Fruit fly (Drosophila melanogaster) whole organism, wandering third instar larva: Measurements from ENCODE around the gene scyl.
A peak's percentile ranks its signal among the peaks of the same experiment; 100 is the strongest.

Experiments used
- Abd-B ChIP-seq: fragments of >200 bp; optimal IDR thresholded peaks from 2 replicates; lab custom pipeline; 2017; ENCODE audit warnings: missing biosample characterization, missing genetic modification characterization
- CG32264 ChIP-seq: fragments of 200-800 bp; sonication (Bioruptor generic); optimal IDR thresholded peaks from 2 replicates; lab custom pipeline; 2016; ENCODE audit warnings: missing biosample characterization, missing genetic modification characterization
- CG9705 ChIP-seq: fragments of 200-800 bp; sonication (Bioruptor generic); optimal IDR thresholded peaks from 2 replicates; lab custom pipeline; 2018; ENCODE audit warnings: missing biosample characterization, mild to moderate bottlenecking, missing genetic modification characterization
- CrebA ChIP-seq: fragments of 200-800 bp; sonication (Bioruptor generic); optimal IDR thresholded peaks from 2 replicates; lab custom pipeline; 2016; ENCODE audit warnings: missing biosample characterization, mild to moderate bottlenecking, missing genetic modification characterization, borderline replicate concordance
- Dfd ChIP-seq: fragments of >200 bp; optimal IDR thresholded peaks from 2 replicates; lab custom pipeline; 2017; ENCODE audit warnings: missing biosample characterization, missing genetic modification characterization
- Dif ChIP-seq: fragments of 200-275, 200-300 bp; sonication (Bioruptor generic); optimal IDR thresholded peaks from 2 replicates; lab custom pipeline; 2018; ENCODE audit warnings: missing biosample characterization, missing genetic modification characterization; ENCODE audit not compliant: partially characterized antibody
- GATAd ChIP-seq: sonication (Bioruptor generic); optimal IDR thresholded peaks from 2 replicates; lab custom pipeline; 2016; ENCODE audit warnings: missing biosample characterization, missing genetic modification characterization
- HLH106 ChIP-seq: fragments of 200-800 bp; optimal IDR thresholded peaks from 3 replicates; lab custom pipeline; 2019; ENCODE audit warnings: missing biosample characterization, mild to moderate bottlenecking, missing genetic modification characterization, moderate library complexity
- Hnf4 ChIP-seq: fragments of 200-800 bp; sonication (Bioruptor generic); optimal IDR thresholded peaks from 2 replicates; lab custom pipeline; 2016; ENCODE audit warnings: missing biosample characterization, mild to moderate bottlenecking, missing genetic modification characterization
- Hr78 ChIP-seq: fragments of >200 bp; optimal IDR thresholded peaks from 2 replicates; lab custom pipeline; 2017; ENCODE audit warnings: missing biosample characterization, missing genetic modification characterization
- Hr83 ChIP-seq: fragments of 200-300 bp; sonication (Bioruptor generic); optimal IDR thresholded peaks from 2 replicates; lab custom pipeline; 2016; ENCODE audit warnings: missing biosample characterization, mild to moderate bottlenecking, missing genetic modification characterization, moderate library complexity; ENCODE audit not compliant: poor library complexity, severe bottlenecking
- Jra ChIP-seq: sonication (Bioruptor generic); optimal IDR thresholded peaks from 2 replicates; lab custom pipeline; 2016; ENCODE audit warnings: missing biosample characterization, missing genetic modification characterization
- Mio ChIP-seq: sonication (Bioruptor generic); optimal IDR thresholded peaks from 2 replicates; lab custom pipeline; 2016; ENCODE audit warnings: missing biosample characterization, missing genetic modification characterization
- Myc ChIP-seq: fragments of >200 bp; optimal IDR thresholded peaks from 2 replicates; lab custom pipeline; 2017
- OdsH ChIP-seq: fragments of 200-800 bp; sonication (Bioruptor generic); optimal IDR thresholded peaks from 2 replicates; lab custom pipeline; 2016; ENCODE audit warnings: missing biosample characterization, mild to moderate bottlenecking, missing genetic modification characterization
- Rel ChIP-seq, 2 experiments: fragments of 200-800 bp; sonication (Bioruptor generic) in 1 of 2; optimal IDR thresholded peaks; 2 replicates in 1 of 2; 3 replicates in 1 of 2; lab custom pipeline; 2016 to 2019; ENCODE audit warnings: mild to moderate bottlenecking in 2 of 2, missing biosample characterization in 2 of 2, missing genetic modification characterization in 2 of 2, moderate library complexity in 1 of 2
- Sp1 ChIP-seq: fragments of 200-800 bp; sonication (Bioruptor generic); optimal IDR thresholded peaks from 3 replicates; lab custom pipeline; 2019; ENCODE audit warnings: missing biosample characterization, mild to moderate bottlenecking, missing genetic modification characterization, moderate library complexity
- Vsx2 ChIP-seq: fragments of 200-300, 225-300 bp; sonication (Bioruptor generic); optimal IDR thresholded peaks from 2 replicates; lab custom pipeline; 2018; ENCODE audit warnings: missing biosample characterization, missing genetic modification characterization; ENCODE audit not compliant: partially characterized antibody
- br ChIP-seq: fragments of 200-800 bp; sonication (Bioruptor generic); optimal IDR thresholded peaks from 2 replicates; lab custom pipeline; 2016; ENCODE audit warnings: missing biosample characterization, missing genetic modification characterization
- brk ChIP-seq: fragments of 200-800 bp; sonication (Bioruptor generic); optimal IDR thresholded peaks from 2 replicates; lab custom pipeline; 2016; ENCODE audit warnings: missing biosample characterization, mild to moderate bottlenecking, missing genetic modification characterization
- dl ChIP-seq, 2 experiments: fragments of 175-275, 200-275 bp in 1 of 2; fragments of 200-275 bp in 1 of 2; sonication (Bioruptor generic); optimal IDR thresholded peaks; lab custom pipeline; 2018; ENCODE audit warnings: mild to moderate bottlenecking in 2 of 2, missing biosample characterization in 2 of 2, missing genetic modification characterization in 2 of 2, moderate library complexity in 2 of 2; ENCODE audit not compliant: partially characterized antibody in 2 of 2, insufficient read depth in 1 of 2
- dmrt93B ChIP-seq: fragments of 200-800 bp; sonication (Bioruptor generic); optimal IDR thresholded peaks from 2 replicates; lab custom pipeline; 2018; ENCODE audit warnings: missing biosample characterization, mild to moderate bottlenecking, missing genetic modification characterization
- dsf ChIP-seq: sonication (Bioruptor generic); optimal IDR thresholded peaks from 2 replicates; lab custom pipeline; 2016; ENCODE audit warnings: missing biosample characterization, missing genetic modification characterization, borderline replicate concordance
- foxo ChIP-seq, 2 experiments: fragments of 200-800 bp; sonication (Bioruptor generic); optimal IDR thresholded peaks; 2 replicates in 1 of 2; 3 replicates in 1 of 2; lab custom pipeline; 2016 to 2017; ENCODE audit warnings: missing biosample characterization in 2 of 2, missing genetic modification characterization in 2 of 2
- fru ChIP-seq: fragments of 200-800 bp; sonication (Bioruptor generic); optimal IDR thresholded peaks from 3 replicates; lab custom pipeline; 2016; ENCODE audit warnings: missing biosample characterization, mild to moderate bottlenecking, missing genetic modification characterization
- h ChIP-seq: fragments of 200-800 bp; sonication (Bioruptor generic); optimal IDR thresholded peaks from 3 replicates; lab custom pipeline; 2016; ENCODE audit warnings: missing biosample characterization, mild to moderate bottlenecking, missing genetic modification characterization
- jim ChIP-seq: fragments of 175-275, 200-325 bp; sonication (Bioruptor generic); optimal IDR thresholded peaks from 2 replicates; lab custom pipeline; 2016; ENCODE audit warnings: missing biosample characterization, mild to moderate bottlenecking, missing genetic modification characterization
- lola ChIP-seq: fragments of >200 bp; optimal IDR thresholded peaks from 2 replicates; lab custom pipeline; 2017; ENCODE audit warnings: missing biosample characterization, missing genetic modification characterization
- pan ChIP-seq: fragments of >200 bp; optimal IDR thresholded peaks from 2 replicates; lab custom pipeline; 2017
- psq ChIP-seq: fragments of 200-800 bp; sonication (Bioruptor generic); optimal IDR thresholded peaks from 3 replicates; lab custom pipeline; 2017; ENCODE audit warnings: missing biosample characterization, mild to moderate bottlenecking, missing genetic modification characterization, moderate library complexity
- rgr ChIP-seq: fragments of 200-800 bp; sonication (Bioruptor generic); optimal IDR thresholded peaks from 3 replicates; lab custom pipeline; 2016; ENCODE audit warnings: missing biosample characterization, mild to moderate bottlenecking, missing genetic modification characterization
- sage ChIP-seq: fragments of 200-800 bp; sonication (Bioruptor generic); optimal IDR thresholded peaks from 2 replicates; lab custom pipeline; 2016; ENCODE audit warnings: missing biosample characterization, mild to moderate bottlenecking, missing genetic modification characterization
- tai ChIP-seq: sonication (Bioruptor generic); optimal IDR thresholded peaks from 2 replicates; lab custom pipeline; 2016; ENCODE audit warnings: missing biosample characterization, missing genetic modification characterization
- usp ChIP-seq: fragments of >200 bp; optimal IDR thresholded peaks from 2 replicates; lab custom pipeline; 2017; ENCODE audit warnings: missing biosample characterization, missing genetic modification characterization
- woc ChIP-seq: sonication (Bioruptor generic); optimal IDR thresholded peaks from 2 replicates; lab custom pipeline; 2016; ENCODE audit warnings: missing biosample characterization, mild to moderate bottlenecking, missing genetic modification characterization

Gene scyl

dm6 chr3L:11246046-11246887, 5.8 kb upstream of the scyl start (continued):
- TF ChIP-seq sage (GFP tag; lab: Kevin White, UChicago) (peak; percentile 90), CG9705 (peak; percentile 61), Rel (GFP tag; optimal IDR thresholded peaks at IDR 0.05; lab: Kevin White, UChicago) (peak; percentile 88), Rel (tag; optimal IDR thresholded peaks at IDR 0.05; lab: Kevin White, UChicago) (peak; percentile 74), dmrt93B (GFP tag; lab: Kevin White, UChicago) (peak; percentile 49), Sp1 (GFP tag; lab: Kevin White, UChicago) (peak; percentile 92), Jra (GFP tag; lab: Kevin White, UChicago) (peak; percentile 57), rgr (GFP tag; lab: Kevin White, UChicago) (peak; percentile 48), Dif (peak; percentile 87), pan (lab: Kevin White, UChicago) (no peak), Myc (lab: Kevin White, UChicago) (no peak), Hnf4 (GFP tag; lab: Kevin White, UChicago) (peak; percentile 66), GATAd (GFP tag; lab: Kevin White, UChicago) (no peak)

dm6 chr3L:11247370-11248255, 4.5 kb upstream of the scyl start:
- TF ChIP-seq Hr83 (peak; percentile 90), Sp1 (GFP tag; lab: Kevin White, UChicago) (peak; percentile 46), usp (GFP tag; lab: Kevin White, UChicago) (no peak), psq (GFP tag; lab: Kevin White, UChicago) (peak; percentile 52), rgr (GFP tag; lab: Kevin White, UChicago) (peak; percentile 65), fru (peak; percentile 93), h (GFP tag; lab: Kevin White, UChicago) (peak; percentile 68), HLH106 (tag; lab: Kevin White, UChicago) (peak; percentile 21), br (peak; percentile 59), brk (peak; percentile 38), Dfd (no peak), Vsx2 (GFP tag; lab: Kevin White, UChicago) (no peak), Rel (GFP tag; optimal IDR thresholded peaks at IDR 0.05; lab: Kevin White, UChicago) (no peak), Rel (tag; optimal IDR thresholded peaks at IDR 0.05; lab: Kevin White, UChicago) (peak; percentile 53), Jra (GFP tag; lab: Kevin White, UChicago) (peak; percentile 26), Dif (peak; percentile 72), Mio (no peak), OdsH (peak; percentile 38), dmrt93B (GFP tag; lab: Kevin White, UChicago) (no peak), dsf (GFP tag; lab: Kevin White, UChicago) (no peak), CG32264 (GFP tag; lab: Kevin White, UChicago) (no peak), Abd-B (no peak), Hr78 (GFP tag; lab: Kevin White, UChicago) (no peak), GATAd (GFP tag; lab: Kevin White, UChicago) (no peak), CrebA (GFP tag; lab: Kevin White, UChicago) (peak; percentile 66), lola (no peak), sage (GFP tag; lab: Kevin White, UChicago) (peak; percentile 47), woc (no peak), Hnf4 (GFP tag; lab: Kevin White, UChicago) (peak; percentile 56), dl (GFP tag; optimal IDR thresholded peaks at IDR 0.05; lab: Kevin White, UChicago; ENCODE audit: insufficient read depth in 1 of 2, partially characterized antibody in 2 of 2) (peak in 1 of 2 experiments; percentile 34), foxo (GFP tag; optimal IDR thresholded peaks at IDR 0.05; lab: Kevin White, UChicago) (peak in 1 of 2 experiments; percentile 39), jim (GFP tag; lab: Kevin White, UChicago) (no peak), tai (GFP tag; lab: Kevin White, UChicago) (no peak)
